In the genomic region with DNA sequence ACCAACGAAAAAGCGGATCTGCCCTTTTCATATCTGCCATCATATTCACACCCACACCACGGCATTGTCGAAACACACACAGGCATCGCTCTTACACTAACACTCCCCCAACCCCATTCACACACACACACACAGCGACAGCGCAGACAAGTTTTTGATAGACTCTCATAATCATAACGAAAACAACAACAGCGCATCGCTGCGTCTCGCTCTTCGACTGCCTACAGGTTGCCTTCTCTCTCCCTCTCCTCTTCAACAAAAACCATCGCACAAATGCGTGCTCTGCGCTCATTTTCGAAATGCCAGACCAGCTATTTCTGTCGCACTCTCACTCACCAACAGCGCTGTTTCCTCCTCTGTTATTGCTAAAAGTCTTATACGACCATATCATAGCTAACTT, we compare ENCODE assay signal across 1 fruit fly cellular context.
TF ChIP-seq lines count a peak whose summit lies in the region.

No protein-coding gene starts in this region.

TF ChIP-seq in whole organism, embryonic, 481 proteins besides CTCF, POLR2A, EP300 and RAD21 (continued from another document and continues in another):
- no peak for TF ChIP-seq Hr78 (GFP tag; optimal IDR thresholded peaks at IDR 0.05; lab: Kevin White, UChicago)
- no peak for TF ChIP-seq Dip2 (GFP tag; IDR thresholded peaks at IDR 0.05; lab: Robert Waterston, UW)
- TF ChIP-seq MBD-R2 (GFP tag; IDR thresholded peaks at IDR 0.05; lab: Robert Waterston, UW): peak; percentile 29; the same call in 1 of the 2 replicates
- TF ChIP-seq ham (GFP tag; IDR thresholded peaks at IDR 0.05; lab: Robert Waterston, UW): no peak
- no peak for TF ChIP-seq fd3F (GFP tag; optimal IDR thresholded peaks at IDR 0.05; lab: Kevin White, UChicago)
- TF ChIP-seq B-H1 (GFP tag; IDR thresholded peaks at IDR 0.05; lab: Robert Waterston, UW): no peak
- TF ChIP-seq CG1832 (GFP tag; optimal IDR thresholded peaks at IDR 0.05; lab: Kevin White, UChicago): peak; percentile 96
- no peak for TF ChIP-seq CG12942 (GFP tag; optimal IDR thresholded peaks at IDR 0.05; lab: Kevin White, UChicago)
- TF ChIP-seq stc (GFP tag; IDR thresholded peaks at IDR 0.05; lab: Robert Waterston, UW): no peak
- peak; percentile 56 for TF ChIP-seq mirr (GFP tag; optimal IDR thresholded peaks at IDR 0.05; lab: Kevin White, UChicago)
- TF ChIP-seq Ets65A (GFP tag; lab: Kevin White, UChicago): no peak
- no peak for TF ChIP-seq CG14965 (GFP tag; optimal IDR thresholded peaks at IDR 0.05; lab: Kevin White, UChicago; ENCODE audit: borderline replicate concordance)
- TF ChIP-seq CG7357 (GFP tag; IDR thresholded peaks at IDR 0.05; lab: Robert Waterston, UW): no peak
- TF ChIP-seq dmrt11E (tag; optimal IDR thresholded peaks at IDR 0.05; lab: Kevin White, UChicago): no peak
- peak; percentile 64 for TF ChIP-seq D19A (tag; optimal IDR thresholded peaks at IDR 0.05; lab: Kevin White, UChicago)
- TF ChIP-seq CG12071 (GFP tag; optimal IDR thresholded peaks at IDR 0.05; lab: Kevin White, UChicago): no peak
- no peak for TF ChIP-seq Scr (GFP tag; IDR thresholded peaks at IDR 0.05; lab: Robert Waterston, UW; ENCODE audit: partially characterized antibody)
- peak; percentile 44 for TF ChIP-seq CG10543 (GFP tag; optimal IDR thresholded peaks at IDR 0.05; lab: Kevin White, UChicago)
- no peak for TF ChIP-seq CG14667 (GFP tag; IDR thresholded peaks at IDR 0.05; lab: Robert Waterston, UW)
- peak; percentile 42 for TF ChIP-seq grn (GFP tag; optimal IDR thresholded peaks at IDR 0.05; lab: Kevin White, UChicago)
- TF ChIP-seq CG3847 (GFP tag; IDR thresholded peaks at IDR 0.05; lab: Robert Waterston, UW): no peak
- TF ChIP-seq Myb (GFP tag; optimal IDR thresholded peaks at IDR 0.05; lab: Kevin White, UChicago): no peak
- TF ChIP-seq CG7928 (GFP tag; optimal IDR thresholded peaks at IDR 0.05; lab: Kevin White, UChicago): no peak
- no peak for TF ChIP-seq knrl (GFP tag; IDR thresholded peaks at IDR 0.05; lab: Robert Waterston, UW; ENCODE audit: partially characterized antibody)
- no peak for TF ChIP-seq CG12391 (tag; optimal IDR thresholded peaks at IDR 0.05; lab: Kevin White, UChicago)
- TF ChIP-seq gfzf (GFP tag; optimal IDR thresholded peaks at IDR 0.05; lab: Kevin White, UChicago): no peak
- TF ChIP-seq pan (optimal IDR thresholded peaks at IDR 0.05; lab: Kevin White, UChicago): no peak
- TF ChIP-seq pan (GFP tag; optimal IDR thresholded peaks at IDR 0.05 in 1 of 2, IDR thresholded peaks at IDR 0.05 in 1 of 2): no peak
- TF ChIP-seq CG10565 (GFP tag; optimal IDR thresholded peaks at IDR 0.05; lab: Kevin White, UChicago): no peak
- no peak for TF ChIP-seq CG8388 (GFP tag; optimal IDR thresholded peaks at IDR 0.05; lab: Kevin White, UChicago)
- no peak; the same call in 1 of the 2 replicates for TF ChIP-seq ara (GFP tag; IDR thresholded peaks at IDR 0.05; lab: Robert Waterston, UW)
- peak; percentile 97 for TF ChIP-seq Deaf1 (tag; optimal IDR thresholded peaks at IDR 0.05; lab: Kevin White, UChicago)
- TF ChIP-seq CG11695 (GFP tag; IDR thresholded peaks at IDR 0.05; lab: Robert Waterston, UW): no peak
- TF ChIP-seq chinmo (GFP tag; IDR thresholded peaks at IDR 0.05; lab: Robert Waterston, UW; ENCODE audit: partially characterized antibody): peak; percentile 81; the same call in 3 of the 4 replicates
- TF ChIP-seq CG7839 (tag; optimal IDR thresholded peaks at IDR 0.05; lab: Kevin White, UChicago): no peak
- no peak for TF ChIP-seq CG6175 (GFP tag; IDR thresholded peaks at IDR 0.05; lab: Robert Waterston, UW)
- no peak for TF ChIP-seq kay (GFP tag; optimal IDR thresholded peaks at IDR 0.05; lab: Kevin White, UChicago)
- no peak for TF ChIP-seq CG6654 (GFP tag; optimal IDR thresholded peaks at IDR 0.05; lab: Kevin White, UChicago)
- no peak for TF ChIP-seq BEAF-32 (GFP tag; optimal IDR thresholded peaks at IDR 0.05; lab: Kevin White, UChicago)
- no peak for TF ChIP-seq CG8359 (GFP tag; optimal IDR thresholded peaks at IDR 0.05; lab: Kevin White, UChicago; ENCODE audit: borderline replicate concordance)
- no peak for TF ChIP-seq pho (GFP tag; optimal IDR thresholded peaks at IDR 0.05; lab: Kevin White, UChicago)
- no peak for TF ChIP-seq pfk (GFP tag; optimal IDR thresholded peaks at IDR 0.05; lab: Kevin White, UChicago)
- TF ChIP-seq CG2712 (tag; optimal IDR thresholded peaks at IDR 0.05; lab: Kevin White, UChicago): no peak
- TF ChIP-seq Bteb2 (GFP tag; optimal IDR thresholded peaks at IDR 0.05; lab: Kevin White, UChicago): no peak
- no peak for TF ChIP-seq CG31388 (GFP tag; optimal IDR thresholded peaks at IDR 0.05; lab: Kevin White, UChicago)
- TF ChIP-seq CG15011 (GFP tag; optimal IDR thresholded peaks at IDR 0.05; lab: Kevin White, UChicago): no peak
- TF ChIP-seq Fer2 (tag; optimal IDR thresholded peaks at IDR 0.05; lab: Kevin White, UChicago): no peak
- TF ChIP-seq BtbVII (GFP tag; optimal IDR thresholded peaks at IDR 0.05; lab: Kevin White, UChicago): no peak
- TF ChIP-seq CG31441 (GFP tag; IDR thresholded peaks at IDR 0.05; lab: Robert Waterston, UW): no peak
- TF ChIP-seq CG34422 (GFP tag; IDR thresholded peaks at IDR 0.05; lab: Robert Waterston, UW): no peak
- no peak for TF ChIP-seq dati (GFP tag; IDR thresholded peaks at IDR 0.05; lab: Robert Waterston, UW)
- no peak for TF ChIP-seq Neu2 (GFP tag; optimal IDR thresholded peaks at IDR 0.05; lab: Kevin White, UChicago; ENCODE audit: borderline replicate concordance)
- peak; percentile 53; the same call in 1 of the 3 replicates for TF ChIP-seq CG2199 (GFP tag; IDR thresholded peaks at IDR 0.05; lab: Robert Waterston, UW)
- 0 out of 2 replicates have a peak, but pooled peaks have one; percentile 24 for TF ChIP-seq rib (GFP tag; IDR thresholded peaks at IDR 0.05; lab: Robert Waterston, UW)
- no peak for TF ChIP-seq Atf-2 (GFP tag; optimal IDR thresholded peaks at IDR 0.05; lab: Kevin White, UChicago)
- TF ChIP-seq CG33213 (GFP tag; optimal IDR thresholded peaks at IDR 0.05; lab: Kevin White, UChicago): no peak
- no peak for TF ChIP-seq CG13287 (GFP tag; IDR thresholded peaks at IDR 0.05; lab: Robert Waterston, UW; ENCODE audit: partially characterized antibody)
- no peak for TF ChIP-seq Optix (GFP tag; IDR thresholded peaks at IDR 0.05; lab: Robert Waterston, UW)
- TF ChIP-seq CG13296 (GFP tag; optimal IDR thresholded peaks at IDR 0.05; lab: Kevin White, UChicago): no peak
- no peak for TF ChIP-seq CG2889 (GFP tag; IDR thresholded peaks at IDR 0.05; lab: Robert Waterston, UW)
- no peak for TF ChIP-seq eyg (GFP tag; optimal IDR thresholded peaks at IDR 0.05; lab: Kevin White, UChicago)
- no peak for TF ChIP-seq Meics (GFP tag; optimal IDR thresholded peaks at IDR 0.05; lab: Kevin White, UChicago)
- no peak for TF ChIP-seq lilli (GFP tag; optimal IDR thresholded peaks at IDR 0.05; lab: Kevin White, UChicago)
- no peak for TF ChIP-seq Elba2 (GFP tag; optimal IDR thresholded peaks at IDR 0.05; lab: Kevin White, UChicago)
- no peak for TF ChIP-seq Hmx (GFP tag; optimal IDR thresholded peaks at IDR 0.05; lab: Kevin White, UChicago)
- no peak for TF ChIP-seq Sox100B (GFP tag; optimal IDR thresholded peaks at IDR 0.05; lab: Kevin White, UChicago)
- no peak for TF ChIP-seq Hr3 (GFP tag; optimal IDR thresholded peaks at IDR 0.05; lab: Kevin White, UChicago)
- no peak for TF ChIP-seq CkIIα-i1 (GFP tag; IDR thresholded peaks at IDR 0.05; lab: Robert Waterston, UW)
- TF ChIP-seq Lhr (GFP tag; optimal IDR thresholded peaks at IDR 0.05; lab: Kevin White, UChicago): no peak
- peak; percentile 81 for TF ChIP-seq crol (GFP tag; IDR thresholded peaks at IDR 0.05; lab: Robert Waterston, UW)
- TF ChIP-seq ranshi (GFP tag; IDR thresholded peaks at IDR 0.05; lab: Robert Waterston, UW): no peak
- no peak for TF ChIP-seq Sry-β (GFP tag; optimal IDR thresholded peaks at IDR 0.05; lab: Kevin White, UChicago)
- TF ChIP-seq CG9876 (GFP tag; optimal IDR thresholded peaks at IDR 0.05; lab: Kevin White, UChicago): no peak
- TF ChIP-seq CG4360 (GFP tag; IDR thresholded peaks at IDR 0.05; lab: Robert Waterston, UW): peak; percentile 99
- no peak for TF ChIP-seq Xrp1 (GFP tag; IDR thresholded peaks at IDR 0.05; lab: Robert Waterston, UW)
- TF ChIP-seq CG11504 (tag; optimal IDR thresholded peaks at IDR 0.05; lab: Kevin White, UChicago): no peak
- no peak for TF ChIP-seq CG6791 (GFP tag; IDR thresholded peaks at IDR 0.05; lab: Robert Waterston, UW; ENCODE audit: partially characterized antibody)
- TF ChIP-seq CG9437 (GFP tag; optimal IDR thresholded peaks at IDR 0.05; lab: Kevin White, UChicago): no peak
- no peak for TF ChIP-seq tap (tag; optimal IDR thresholded peaks at IDR 0.05; lab: Kevin White, UChicago)
- TF ChIP-seq lab (GFP tag; optimal IDR thresholded peaks at IDR 0.05; lab: Kevin White, UChicago): no peak
- TF ChIP-seq Lim3 (GFP tag; IDR thresholded peaks at IDR 0.05; lab: Robert Waterston, UW): no peak
- no peak for TF ChIP-seq disco-r (GFP tag; optimal IDR thresholded peaks at IDR 0.05; lab: Kevin White, UChicago)
- TF ChIP-seq Max (GFP tag; optimal IDR thresholded peaks at IDR 0.05; lab: Kevin White, UChicago): no peak
- no peak for TF ChIP-seq Camta (GFP tag; optimal IDR thresholded peaks at IDR 0.05; lab: Kevin White, UChicago)
- peak; percentile 67; the same call in 2 of the 3 replicates for TF ChIP-seq sr (GFP tag; IDR thresholded peaks at IDR 0.05; lab: Robert Waterston, UW)
- TF ChIP-seq CG17361 (GFP tag; IDR thresholded peaks at IDR 0.05; lab: Robert Waterston, UW): no peak
- no peak for TF ChIP-seq gem (tag; optimal IDR thresholded peaks at IDR 0.05; lab: Kevin White, UChicago)
- TF ChIP-seq Tbp (GFP tag; optimal IDR thresholded peaks at IDR 0.05; lab: Kevin White, UChicago): peak; percentile 7
- peak; percentile 42; the same call in 1 of the 2 replicates for TF ChIP-seq sna (GFP tag; IDR thresholded peaks at IDR 0.05; lab: Robert Waterston, UW; ENCODE audit: partially characterized antibody)
- no peak for TF ChIP-seq CG11723 (GFP tag; optimal IDR thresholded peaks at IDR 0.05; lab: Kevin White, UChicago)
- TF ChIP-seq CG12659 (GFP tag; optimal IDR thresholded peaks at IDR 0.05; lab: Kevin White, UChicago): no peak
- no peak for TF ChIP-seq sens-2 (GFP tag; IDR thresholded peaks at IDR 0.05; lab: Robert Waterston, UW)
- no peak for TF ChIP-seq Ets97D (GFP tag; optimal IDR thresholded peaks at IDR 0.05; lab: Kevin White, UChicago)
- TF ChIP-seq grau (tag; optimal IDR thresholded peaks at IDR 0.05; lab: Kevin White, UChicago): no peak
- TF ChIP-seq ewg (GFP tag; optimal IDR thresholded peaks at IDR 0.05; lab: Kevin White, UChicago): peak; percentile 61
- no peak for TF ChIP-seq CG11398 (GFP tag; optimal IDR thresholded peaks at IDR 0.05; lab: Kevin White, UChicago)
- TF ChIP-seq yki (optimal IDR thresholded peaks at IDR 0.05; lab: Kevin White, UChicago): peak; percentile 42
- TF ChIP-seq Kr (GFP tag; optimal IDR thresholded peaks at IDR 0.05; lab: Kevin White, UChicago): peak; percentile 53
- no peak for TF ChIP-seq TFAM (GFP tag; optimal IDR thresholded peaks at IDR 0.05; lab: Kevin White, UChicago)
- no peak for TF ChIP-seq CG11696 (GFP tag; IDR thresholded peaks at IDR 0.05; lab: Robert Waterston, UW)
- no peak for TF ChIP-seq CG4282 (GFP tag; optimal IDR thresholded peaks at IDR 0.05; lab: Kevin White, UChicago)
- no peak for TF ChIP-seq slou (GFP tag; optimal IDR thresholded peaks at IDR 0.05; lab: Kevin White, UChicago)
- no peak for TF ChIP-seq CG9215 (GFP tag; IDR thresholded peaks at IDR 0.05; lab: Robert Waterston, UW)
- 0 out of 3 replicates have a peak, but pooled peaks have one; percentile 22 for TF ChIP-seq ci (GFP tag; IDR thresholded peaks at IDR 0.05; lab: Robert Waterston, UW)
- TF ChIP-seq CoRest (tag; optimal IDR thresholded peaks at IDR 0.05; lab: Kevin White, UChicago): peak; percentile 72
- TF ChIP-seq ATbp (GFP tag; optimal IDR thresholded peaks at IDR 0.05; lab: Kevin White, UChicago): no peak
- TF ChIP-seq crc (GFP tag; optimal IDR thresholded peaks at IDR 0.05; lab: Kevin White, UChicago): no peak
- TF ChIP-seq fd96Cb (tag; optimal IDR thresholded peaks at IDR 0.05; lab: Kevin White, UChicago): no peak
- TF ChIP-seq bbx (GFP tag; IDR thresholded peaks at IDR 0.05; lab: Robert Waterston, UW; ENCODE audit: partially characterized antibody): no peak
- TF ChIP-seq GATAe (GFP tag; conservative IDR thresholded peaks at IDR 0.05; lab: Robert Waterston, UW): no peak
- TF ChIP-seq Nf-YA (GFP tag; IDR thresholded peaks at IDR 0.05; lab: Robert Waterston, UW): peak; percentile 58; the same call in 1 of the 2 replicates
- TF ChIP-seq CG1603 (tag; optimal IDR thresholded peaks at IDR 0.05; lab: Kevin White, UChicago): no peak
- TF ChIP-seq chm (GFP tag; IDR thresholded peaks at IDR 0.05; lab: Robert Waterston, UW): 0 out of 2 replicates have a peak, but pooled peaks have one; percentile 25
- TF ChIP-seq CG31365 (tag; optimal IDR thresholded peaks at IDR 0.05; lab: Kevin White, UChicago): no peak
- TF ChIP-seq hth (optimal IDR thresholded peaks at IDR 0.05; lab: Kevin White, UChicago): no peak
- no peak for TF ChIP-seq Dek (tag; optimal IDR thresholded peaks at IDR 0.05; lab: Kevin White, UChicago)
- TF ChIP-seq Awh (GFP tag; IDR thresholded peaks at IDR 0.05; lab: Robert Waterston, UW): no peak
- peak; percentile 47 for TF ChIP-seq CG17385 (GFP tag; optimal IDR thresholded peaks at IDR 0.05; lab: Kevin White, UChicago)
- no peak for TF ChIP-seq CrebB (tag; optimal IDR thresholded peaks at IDR 0.05; lab: Kevin White, UChicago)
- no peak for TF ChIP-seq Side (GFP tag; optimal IDR thresholded peaks at IDR 0.05; lab: Kevin White, UChicago)
- no peak for TF ChIP-seq Atf6 (GFP tag; IDR thresholded peaks at IDR 0.05; lab: Robert Waterston, UW)
- TF ChIP-seq CG4854 (GFP tag; optimal IDR thresholded peaks at IDR 0.05; lab: Kevin White, UChicago): no peak
- no peak for TF ChIP-seq CG4404 (GFP tag; IDR thresholded peaks at IDR 0.05; lab: Robert Waterston, UW)
- 0 out of 2 replicates have a peak, but pooled peaks have one; percentile 28 for TF ChIP-seq Drgx (GFP tag; IDR thresholded peaks at IDR 0.05; lab: Robert Waterston, UW)
- no peak for TF ChIP-seq ind (GFP tag; optimal IDR thresholded peaks at IDR 0.05; lab: Kevin White, UChicago)
- TF ChIP-seq CG3726 (GFP tag; IDR thresholded peaks at IDR 0.05; lab: Robert Waterston, UW): no peak
- no peak for TF ChIP-seq Dp (GFP tag; optimal IDR thresholded peaks at IDR 0.05; lab: Kevin White, UChicago)
- TF ChIP-seq CG17612 (GFP tag; IDR thresholded peaks at IDR 0.05; lab: Robert Waterston, UW): no peak
- TF ChIP-seq Rx (GFP tag; IDR thresholded peaks at IDR 0.05; lab: Robert Waterston, UW): no peak
- TF ChIP-seq run (tag; optimal IDR thresholded peaks at IDR 0.05; lab: Kevin White, UChicago): no peak
- no peak for TF ChIP-seq zfh1 (GFP tag; IDR thresholded peaks at IDR 0.05; lab: Robert Waterston, UW)
